Fruit fly (Drosophila melanogaster) whole organism, embryonic: ENCODE results near the gene CNPYb.

Experiments used
- CG1024 ChIP-seq: fragments of 200-800 bp; sonication (Bioruptor generic); IDR thresholded peaks from 2 replicates; pipeline ENCODE4 v1.3.6; 2022; ENCODE audit warnings: missing biosample characterization, missing genetic modification characterization
- CG11085 ChIP-seq: fragments of 200-800 bp; sonication (Bioruptor generic); IDR thresholded peaks from 2 replicates; pipeline ENCODE4 v1.3.6; 2022; ENCODE audit warnings: missing biosample characterization, missing genetic modification characterization
- CG11560 ChIP-seq: fragments of 200-800 bp; sonication (Bioruptor generic); IDR thresholded peaks from 3 replicates; pipeline ENCODE4 v1.3.6; 2022; ENCODE audit warnings: missing biosample characterization, missing genetic modification characterization
- CG12071 ChIP-seq: fragments of 200-800 bp; sonication (Bioruptor generic); optimal IDR thresholded peaks from 3 replicates; lab custom pipeline; 2018; ENCODE audit warnings: missing biosample characterization, mild to moderate bottlenecking, missing genetic modification characterization
- CG12769 ChIP-seq: fragments of 200-800 bp; sonication (Bioruptor generic); optimal IDR thresholded peaks from 2 replicates; lab custom pipeline; 2019; ENCODE audit warnings: missing biosample characterization, mild to moderate bottlenecking, missing genetic modification characterization, moderate library complexity
- CG13775 ChIP-seq: fragments of 200-800 bp; sonication (Bioruptor generic); optimal IDR thresholded peaks from 3 replicates; lab custom pipeline; 2017; ENCODE audit warnings: missing biosample characterization, mild to moderate bottlenecking, missing genetic modification characterization
- CG1647 ChIP-seq: fragments of 200-800 bp; sonication (Bioruptor generic); optimal IDR thresholded peaks from 3 replicates; lab custom pipeline; 2016; ENCODE audit warnings: missing biosample characterization, missing genetic modification characterization
- CG16779 ChIP-seq: fragments of 200-800 bp; sonication (Bioruptor generic); IDR thresholded peaks from 2 replicates; pipeline ENCODE4 v1.3.6; 2022; ENCODE audit warnings: missing biosample characterization, missing genetic modification characterization
- CG1792 ChIP-seq: fragments of 200-800 bp; sonication (Bioruptor generic); optimal IDR thresholded peaks from 2 replicates; lab custom pipeline; 2016; ENCODE audit warnings: missing biosample characterization, missing genetic modification characterization
- CG31224 ChIP-seq: fragments of 200-800 bp; sonication (Bioruptor generic); IDR thresholded peaks from 2 replicates; pipeline ENCODE4 v1.3.6; 2022; ENCODE audit warnings: missing biosample characterization, missing genetic modification characterization
- CG31388 ChIP-seq: fragments of 200-800 bp; sonication (Bioruptor generic); optimal IDR thresholded peaks from 2 replicates; lab custom pipeline; 2016; ENCODE audit warnings: missing biosample characterization, missing genetic modification characterization
- CG32767 ChIP-seq: fragments of 200-800 bp; sonication (Bioruptor generic); IDR thresholded peaks from 2 replicates; pipeline ENCODE4 v1.3.6; 2022; ENCODE audit warnings: missing biosample characterization, missing genetic modification characterization
- CG3838 ChIP-seq: fragments of 200-800 bp; sonication (Bioruptor generic); optimal IDR thresholded peaks from 3 replicates; lab custom pipeline; 2016; ENCODE audit warnings: missing biosample characterization, missing genetic modification characterization
- CG43689 ChIP-seq: fragments of 200-800 bp; sonication (Bioruptor generic); IDR thresholded peaks from 2 replicates; pipeline ENCODE4 v1.3.6; 2022; ENCODE audit warnings: missing biosample characterization, missing genetic modification characterization
- CG7271 ChIP-seq: fragments of 200-800 bp; sonication (Bioruptor generic); optimal IDR thresholded peaks from 2 replicates; lab custom pipeline; 2018; ENCODE audit warnings: missing biosample characterization, mild to moderate bottlenecking, missing genetic modification characterization, moderate library complexity
- CHES-1-like ChIP-seq: fragments of 200-800 bp; sonication (Bioruptor generic); optimal IDR thresholded peaks from 2 replicates; lab custom pipeline; 2016; ENCODE audit warnings: missing biosample characterization, missing genetic modification characterization
- Dfd ChIP-seq, 2 experiments: fragments of >200 bp; optimal IDR thresholded peaks; 2 replicates each; lab custom pipeline; 2017; ENCODE audit warnings: missing biosample characterization in 2 of 2, missing genetic modification characterization in 2 of 2
- Dip2 ChIP-seq: fragments of 200-800 bp; sonication (Bioruptor generic); IDR thresholded peaks from 2 replicates; pipeline ENCODE4 v1.3.6; 2022; ENCODE audit warnings: missing biosample characterization, missing genetic modification characterization
- Doc3 ChIP-seq: fragments of 200-800 bp; sonication (Bioruptor generic); IDR thresholded peaks from 3 replicates; pipeline ENCODE4 v1.3.6; 2022; ENCODE audit warnings: missing biosample characterization, missing genetic modification characterization; ENCODE audit not compliant: partially characterized antibody
- Ets97D ChIP-seq: fragments of 200-800 bp; sonication (Bioruptor generic); optimal IDR thresholded peaks from 3 replicates; lab custom pipeline; 2016; ENCODE audit warnings: missing biosample characterization, missing genetic modification characterization
- H15 ChIP-seq: fragments of 200-800 bp; sonication (Bioruptor generic); IDR thresholded peaks from 3 replicates; pipeline ENCODE4 v1.3.6; 2022; ENCODE audit warnings: missing biosample characterization, missing genetic modification characterization
- HHEX ChIP-seq: fragments of 200-800 bp; sonication (Bioruptor generic); optimal IDR thresholded peaks from 3 replicates; lab custom pipeline; 2017; ENCODE audit warnings: missing biosample characterization, mild to moderate bottlenecking, missing genetic modification characterization, missing genetic modification reagents
- HLH4C ChIP-seq: fragments of 200-800 bp; sonication (Bioruptor generic); IDR thresholded peaks from 3 replicates; pipeline ENCODE4 v1.3.6; 2022; ENCODE audit warnings: missing biosample characterization, missing genetic modification characterization; ENCODE audit not compliant: partially characterized antibody
- HLH54F ChIP-seq: fragments of 200-800 bp; sonication (Bioruptor generic); optimal IDR thresholded peaks from 3 replicates; lab custom pipeline; 2016; ENCODE audit warnings: missing biosample characterization, missing genetic modification characterization
- Kr ChIP-seq: fragments of 200-800 bp; sonication (Bioruptor generic); optimal IDR thresholded peaks from 2 replicates; lab custom pipeline; 2017; ENCODE audit warnings: missing biosample characterization, mild to moderate bottlenecking, missing genetic modification characterization
- Myb ChIP-seq: fragments of 200-800 bp; sonication (Bioruptor generic); optimal IDR thresholded peaks from 2 replicates; lab custom pipeline; 2016; ENCODE audit warnings: missing biosample characterization, missing genetic modification characterization
- NC2α ChIP-seq: fragments of 200-800 bp; sonication (Bioruptor generic); optimal IDR thresholded peaks from 2 replicates; lab custom pipeline; 2016; ENCODE audit warnings: missing biosample characterization, missing genetic modification characterization
- NC2β ChIP-seq: fragments of 200-800 bp; sonication (Bioruptor generic); optimal IDR thresholded peaks from 2 replicates; lab custom pipeline; 2016; ENCODE audit warnings: missing biosample characterization, missing genetic modification characterization
- Ptx1 ChIP-seq: fragments of 200-800 bp; sonication (Bioruptor generic); IDR thresholded peaks from 2 replicates; pipeline ENCODE4 v1.3.6; 2022; ENCODE audit warnings: missing biosample characterization, missing genetic modification characterization
- Rfx ChIP-seq: fragments of 200-800 bp; sonication (Bioruptor generic); IDR thresholded peaks from 2 replicates; pipeline ENCODE4 v1.3.6; 2022; ENCODE audit warnings: missing biosample characterization, missing genetic modification characterization
- Sin3A ChIP-seq: fragments of >200 bp; optimal IDR thresholded peaks from 2 replicates; lab custom pipeline; 2018
- Sry-β ChIP-seq: fragments of 200-800 bp; sonication (Bioruptor generic); optimal IDR thresholded peaks from 2 replicates; lab custom pipeline; 2018; ENCODE audit warnings: missing biosample characterization, mild to moderate bottlenecking, missing genetic modification characterization, moderate library complexity
- ac ChIP-seq: fragments of 200-800 bp; sonication (Bioruptor generic); optimal IDR thresholded peaks from 3 replicates; lab custom pipeline; 2017; ENCODE audit warnings: missing biosample characterization, mild to moderate bottlenecking, missing genetic modification characterization
- cato ChIP-seq: fragments of 200-800 bp; sonication (Bioruptor generic); optimal IDR thresholded peaks from 2 replicates; lab custom pipeline; 2016; ENCODE audit warnings: missing biosample characterization, missing genetic modification characterization, borderline replicate concordance
- dati ChIP-seq: fragments of 200-800 bp; sonication (Bioruptor generic); IDR thresholded peaks from 2 replicates; pipeline ENCODE4 v1.3.6; 2022; ENCODE audit warnings: missing biosample characterization, missing genetic modification characterization
- ems ChIP-seq: fragments of 200-800 bp; sonication (Bioruptor generic); optimal IDR thresholded peaks from 3 replicates; lab custom pipeline; 2016; ENCODE audit warnings: missing biosample characterization, missing genetic modification characterization
- eve ChIP-seq, 2 experiments: fragments of >200 bp; optimal IDR thresholded peaks; 2 replicates each; lab custom pipeline; 2017; ENCODE audit warnings: missing biosample characterization in 2 of 2, missing genetic modification characterization in 2 of 2
- exex ChIP-seq: fragments of 200-800 bp; sonication (Bioruptor generic); optimal IDR thresholded peaks from 4 replicates; lab custom pipeline; 2018; ENCODE audit warnings: missing biosample characterization, mild to moderate bottlenecking, missing genetic modification characterization, moderate library complexity
- fd102C ChIP-seq: fragments of 200-800 bp; sonication (Bioruptor generic); optimal IDR thresholded peaks from 2 replicates; lab custom pipeline; 2018; ENCODE audit warnings: missing biosample characterization, mild to moderate bottlenecking, missing genetic modification characterization, moderate library complexity
- hkb ChIP-seq, 2 experiments: fragments of 200-800 bp in 1 of 2; fragments of >200 bp in 1 of 2; sonication (Bioruptor generic) in 1 of 2; IDR thresholded peaks in 1 of 2; optimal IDR thresholded peaks in 1 of 2; 2 replicates each; pipeline versions ENCODE4 v1.3.6 to Lab custom; 2017 to 2022; ENCODE audit warnings: missing biosample characterization in 1 of 2, missing genetic modification characterization in 1 of 2
- jing ChIP-seq: fragments of 200-800 bp; sonication (Bioruptor generic); optimal IDR thresholded peaks from 2 replicates; lab custom pipeline; 2018; ENCODE audit warnings: missing biosample characterization, mild to moderate bottlenecking, missing genetic modification characterization
- mirr ChIP-seq: fragments of 200-800 bp; sonication (Bioruptor generic); optimal IDR thresholded peaks from 3 replicates; lab custom pipeline; 2018; ENCODE audit warnings: missing biosample characterization, mild to moderate bottlenecking, missing genetic modification characterization
- nerfin-2 ChIP-seq: fragments of 200-800 bp; sonication (Bioruptor generic); IDR thresholded peaks from 2 replicates; pipeline ENCODE4 v1.3.6; 2022; ENCODE audit warnings: missing biosample characterization, missing genetic modification characterization; ENCODE audit not compliant: partially characterized antibody
- p53 ChIP-seq: fragments of 200-800 bp; sonication (Bioruptor generic); optimal IDR thresholded peaks from 2 replicates; lab custom pipeline; 2016; ENCODE audit warnings: missing biosample characterization, missing genetic modification characterization
- peb ChIP-seq: fragments of 200-800 bp; sonication (Bioruptor generic); IDR thresholded peaks from 2 replicates; pipeline ENCODE4 v1.3.6; 2022; ENCODE audit warnings: missing biosample characterization, missing genetic modification characterization
- pnt ChIP-seq: fragments of 200-800 bp; sonication (Bioruptor generic); optimal IDR thresholded peaks from 3 replicates; lab custom pipeline; 2016; ENCODE audit warnings: missing biosample characterization, missing genetic modification characterization
- pum ChIP-seq: fragments of 200-800 bp; sonication (Bioruptor generic); optimal IDR thresholded peaks from 2 replicates; lab custom pipeline; 2016; ENCODE audit warnings: missing biosample characterization, missing genetic modification characterization
- sens ChIP-seq: fragments of 200-800 bp; sonication (Bioruptor generic); peaks from one replicate; lab custom pipeline; 2016; ENCODE audit warnings: missing biosample characterization, missing genetic modification characterization
- slp2 ChIP-seq: fragments of 200-800 bp; sonication (Bioruptor generic); optimal IDR thresholded peaks from 2 replicates; lab custom pipeline; 2016; ENCODE audit warnings: missing biosample characterization, missing genetic modification characterization
- wek ChIP-seq: fragments of 200-800 bp; sonication (Bioruptor generic); optimal IDR thresholded peaks from 3 replicates; lab custom pipeline; 2018; ENCODE audit warnings: missing biosample characterization, mild to moderate bottlenecking, missing genetic modification characterization, moderate library complexity
- yki ChIP-seq: fragments of >200 bp; optimal IDR thresholded peaks from 3 replicates; lab custom pipeline; 2018

CNPYb gene

dm6 chr3L:19087369-19088275 is 8.4 kb downstream of the CNPYb start (continued):
- no peak for TF ChIP-seq Myb
- TF ChIP-seq ac = no peak
- no peak for TF ChIP-seq sens (GFP tag; lab: Kevin White, UChicago)
- no peak for TF ChIP-seq nerfin-2 (GFP tag; lab: Robert Waterston, UW)
- no peak for TF ChIP-seq Doc3 (GFP tag; lab: Robert Waterston, UW)
- no peak for TF ChIP-seq hkb (optimal IDR thresholded peaks at IDR 0.05; lab: Kevin White, UChicago)
- TF ChIP-seq hkb (GFP tag; IDR thresholded peaks at IDR 0.05; lab: Robert Waterston, UW) = no peak
- TF ChIP-seq fd102C (GFP tag; lab: Kevin White, UChicago) = no peak
- no peak for TF ChIP-seq p53 (GFP tag; lab: Kevin White, UChicago)
- TF ChIP-seq NC2β (GFP tag; lab: Kevin White, UChicago) = no peak
- no peak for TF ChIP-seq CG11560
- no peak for TF ChIP-seq Rfx (GFP tag; lab: Robert Waterston, UW)
- no peak for TF ChIP-seq pum (GFP tag; lab: Kevin White, UChicago)
- TF ChIP-seq ems = no peak
- TF ChIP-seq eve (GFP tag; optimal IDR thresholded peaks at IDR 0.05; lab: Kevin White, UChicago) = no peak
- no peak for TF ChIP-seq CG1024 (GFP tag; lab: Robert Waterston, UW)
- TF ChIP-seq pnt = no peak
- TF ChIP-seq CG12071 (GFP tag; lab: Kevin White, UChicago) = no peak
- no peak for TF ChIP-seq CG12769 (tag; lab: Kevin White, UChicago)
- TF ChIP-seq Dip2 (GFP tag; lab: Robert Waterston, UW) = no peak
- no peak for TF ChIP-seq Dfd (GFP tag; optimal IDR thresholded peaks at IDR 0.05; lab: Kevin White, UChicago)
- no peak for TF ChIP-seq CG31224 (GFP tag; lab: Robert Waterston, UW)
- no peak for TF ChIP-seq wek (GFP tag; lab: Kevin White, UChicago)
- TF ChIP-seq CG1647 (GFP tag; lab: Kevin White, UChicago) = no peak
- TF ChIP-seq CG32767 (GFP tag; lab: Robert Waterston, UW) = no peak
- no peak for TF ChIP-seq jing (GFP tag; lab: Kevin White, UChicago)
- TF ChIP-seq exex = no peak
- no peak for TF ChIP-seq peb (GFP tag; lab: Robert Waterston, UW)
- no peak for TF ChIP-seq CG43689 (GFP tag; lab: Robert Waterston, UW)
- no peak for TF ChIP-seq HLH54F (GFP tag; lab: Kevin White, UChicago)
- no peak for TF ChIP-seq HLH4C
- TF ChIP-seq CG13775 = peak; percentile 44
- peak; percentile 19; the same call in 1 of the 2 replicates for TF ChIP-seq Ptx1
- no peak for TF ChIP-seq Kr (GFP tag; lab: Kevin White, UChicago)
- no peak for TF ChIP-seq CG31388 (GFP tag; lab: Kevin White, UChicago)
- TF ChIP-seq cato = no peak
- no peak for TF ChIP-seq Ets97D
- no peak for TF ChIP-seq mirr (GFP tag; lab: Kevin White, UChicago)
- TF ChIP-seq NC2α = no peak
- TF ChIP-seq Sry-β (GFP tag; lab: Kevin White, UChicago) = no peak
- TF ChIP-seq H15 (GFP tag; lab: Robert Waterston, UW) = no peak
- peak; percentile 36 for TF ChIP-seq HHEX (GFP tag; lab: Kevin White, UChicago)
- TF ChIP-seq CG16779 = no peak
- no peak for TF ChIP-seq dati (GFP tag; lab: Robert Waterston, UW)
- TF ChIP-seq yki (lab: Kevin White, UChicago) = no peak
- TF ChIP-seq CG11085 (GFP tag; lab: Robert Waterston, UW) = no peak
- no peak for TF ChIP-seq slp2 (GFP tag; lab: Kevin White, UChicago)
- TF ChIP-seq CG7271 (tag; lab: Kevin White, UChicago) = no peak
- no peak for TF ChIP-seq CG1792 (GFP tag; lab: Kevin White, UChicago)
- no peak for TF ChIP-seq CG3838
- no peak for TF ChIP-seq Sin3A (lab: Kevin White, UChicago)
- TF ChIP-seq CHES-1-like (GFP tag; lab: Kevin White, UChicago) = no peak
